Worm (Caenorhabditis elegans) whole organism, L1 larva: ENCODE data around the gene T24C2.5.

Experiments used
- ama-1 ChIP-seq: fragments of 150-350 bp; optimal IDR thresholded peaks from 2 replicates; lab custom pipeline; 2014
- grh-1 ChIP-seq: fragments of 200-800 bp; sonication (Bioruptor generic); IDR thresholded peaks from 2 replicates; pipeline ENCODE4 v1.3.6; 2022; ENCODE audit warnings: missing genetic modification reagents, missing genetic modification characterization, missing compliant biosample characterization
- mep-1 ChIP-seq: fragments of 150-350 bp; optimal IDR thresholded peaks from 2 replicates; lab custom pipeline; 2014; ENCODE audit warnings: missing biosample characterization, missing genetic modification characterization
- nhr-11 ChIP-seq: fragments of 150-350 bp; optimal IDR thresholded peaks from 2 replicates; lab custom pipeline; 2014; ENCODE audit warnings: missing biosample characterization, missing genetic modification characterization
- nhr-12 ChIP-seq: sonication (generic microtip); optimal IDR thresholded peaks from 2 replicates; lab custom pipeline; 2017; ENCODE audit warnings: missing biosample characterization, missing genetic modification characterization

DNA sequence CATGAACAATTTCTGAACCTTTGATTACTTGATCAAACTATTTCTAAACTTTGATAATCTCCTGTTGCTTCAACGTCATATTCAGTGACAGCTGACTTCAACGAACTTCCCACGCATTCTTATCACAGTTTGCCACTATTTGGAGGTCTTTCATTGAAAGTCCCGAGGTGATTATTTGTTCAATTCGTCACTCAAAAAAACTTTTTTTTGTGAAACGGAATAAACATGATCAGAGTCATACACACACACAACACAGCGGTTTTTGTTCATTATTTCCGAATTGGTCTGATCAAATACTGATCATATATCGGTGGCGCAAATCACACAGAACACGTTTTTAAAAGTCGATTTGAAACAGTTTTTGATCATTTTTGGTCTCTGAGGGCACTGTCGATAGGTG, 22.2 kb downstream of the T24C2.5 start:
- TF ChIP-seq nhr-11 (no peak), ama-1 (no peak), mep-1 (tag; lab: Kevin White, UChicago) (no peak), nhr-12 (tag; lab: Kevin White, UChicago) (no peak), grh-1 (GFP tag; lab: Robert Waterston, UW) (no peak)
